Fruit fly (Drosophila melanogaster): ENCODE data around the gene mAChR-B.

DNA sequence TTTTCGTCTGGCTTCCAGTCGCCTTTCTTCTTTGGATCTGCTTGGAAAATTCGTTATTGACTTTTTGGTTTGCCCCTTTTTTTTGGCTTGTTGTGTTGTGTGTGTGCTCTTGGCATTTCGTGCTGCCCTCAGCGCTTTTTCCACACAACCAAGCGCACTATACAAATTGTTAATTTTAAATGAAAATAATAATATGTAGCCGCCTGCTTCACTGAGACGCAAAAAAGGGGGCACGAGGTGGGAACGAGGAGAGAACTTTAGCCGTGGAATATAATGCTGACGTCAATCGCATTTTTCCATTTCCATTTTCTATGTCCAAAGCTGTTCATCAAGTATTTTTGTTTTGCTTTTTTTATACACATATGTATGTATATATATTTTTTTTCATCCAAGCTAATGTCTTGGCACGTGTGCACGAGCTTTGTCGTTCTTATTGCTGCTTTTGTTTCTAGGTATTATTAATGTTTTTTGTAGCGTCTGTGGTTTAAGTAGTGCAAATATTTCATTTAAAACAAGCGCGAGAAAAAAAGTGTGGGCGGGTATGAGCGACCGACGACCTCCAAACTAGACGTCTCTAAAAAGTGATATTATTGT, 52.8 kb downstream of the mAChR-B start:
- TF ChIP-seq CG8478 (optimal IDR thresholded peaks at IDR 0.05) (no peak), CTCF (optimal IDR thresholded peaks at IDR 0.05) (no peak)
